Worm (Caenorhabditis elegans): ENCODE data around the gene trmt-10C.2.

The trmt-10C.2 gene

DNA sequence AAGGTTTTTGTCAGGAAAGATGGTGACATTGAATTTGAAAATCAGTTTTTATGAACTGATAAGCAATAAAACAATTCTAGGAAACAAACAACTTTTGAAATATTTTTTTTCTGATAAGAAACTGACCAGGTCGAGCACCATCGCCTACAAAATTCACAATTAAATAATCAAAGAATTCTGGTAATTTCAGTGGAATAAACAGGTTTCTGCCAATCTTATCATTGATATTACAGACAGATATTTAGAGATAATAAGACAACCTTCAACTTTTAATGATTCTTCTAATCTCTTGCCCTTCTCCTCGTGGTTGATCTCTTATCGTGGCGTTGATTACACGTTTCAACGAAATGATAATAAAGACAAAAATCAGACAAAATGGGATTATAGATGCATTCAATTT, 50.3 kb downstream of the trmt-10C.2 start (continued):
- no peak for TF ChIP-seq mes-2 (tag; optimal IDR thresholded peaks at IDR 0.05; ENCODE audit: poor library complexity, severe bottlenecking)
- TF ChIP-seq ceh-62 (tag; optimal IDR thresholded peaks at IDR 0.05) = no peak
- no peak for TF ChIP-seq hif-1 (tag; optimal IDR thresholded peaks at IDR 0.05)
- TF ChIP-seq nhr-6 (tag; optimal IDR thresholded peaks at IDR 0.05) = no peak
- TF ChIP-seq F49E8.2 (tag; optimal IDR thresholded peaks at IDR 0.05; ENCODE audit: borderline replicate concordance) = no peak
- no peak for TF ChIP-seq unc-39 (tag; optimal IDR thresholded peaks at IDR 0.05)
- TF ChIP-seq T26A8.4 (GFP tag; IDR thresholded peaks at IDR 0.05) = no peak
- no peak; the same call in none of the 2 replicates for TF ChIP-seq php-3 (GFP tag; IDR thresholded peaks at IDR 0.05)
- TF ChIP-seq nhr-10 (tag; optimal IDR thresholded peaks at IDR 0.05) = no peak
- TF ChIP-seq dve-1 (tag; optimal IDR thresholded peaks at IDR 0.05; ENCODE audit: insufficient read depth) = peak; percentile 78
- TF ChIP-seq nhr-41 (GFP tag; IDR thresholded peaks at IDR 0.05) = no peak
- TF ChIP-seq ceh-32 (tag; optimal IDR thresholded peaks at IDR 0.05; ENCODE audit: poor library complexity) = no peak
- peak; percentile 87 for TF ChIP-seq hlh-11 (tag; optimal IDR thresholded peaks at IDR 0.05)
- no peak for TF ChIP-seq ztf-11 (tag; optimal IDR thresholded peaks at IDR 0.05)
- no peak for TF ChIP-seq sdz-12 (GFP tag; optimal IDR thresholded peaks at IDR 0.05)
- no peak for TF ChIP-seq spr-3 (GFP tag; optimal IDR thresholded peaks at IDR 0.05)
- peak; percentile 20 for TF ChIP-seq cey-2 (tag; optimal IDR thresholded peaks at IDR 0.05; ENCODE audit: borderline replicate concordance, insufficient read depth)
- TF ChIP-seq Y5F2A.4 (GFP tag; optimal IDR thresholded peaks at IDR 0.05) = no peak
- TF ChIP-seq R02D3.7 (tag; optimal IDR thresholded peaks at IDR 0.05) = no peak
- peak; percentile 86 for TF ChIP-seq dmd-6 (GFP tag; IDR thresholded peaks at IDR 0.05)
- no peak for TF ChIP-seq nhr-42 (GFP tag; IDR thresholded peaks at IDR 0.05)
- TF ChIP-seq tra-1 (GFP tag; IDR thresholded peaks at IDR 0.05) = no peak
- TF ChIP-seq madf-5 (GFP tag; IDR thresholded peaks at IDR 0.05) = no peak
- TF ChIP-seq nhr-48 (tag; optimal IDR thresholded peaks at IDR 0.05) = peak; percentile 76
- TF ChIP-seq nhr-28 (tag; optimal IDR thresholded peaks at IDR 0.05) = peak; percentile 59
- TF ChIP-seq zip-11 (GFP tag; IDR thresholded peaks at IDR 0.05) = no peak
- no peak for TF ChIP-seq lin-13 (GFP tag; optimal IDR thresholded peaks at IDR 0.05)
- no peak for TF ChIP-seq ZK337.2 (GFP tag; IDR thresholded peaks at IDR 0.05)
- TF ChIP-seq ceh-28 (tag; optimal IDR thresholded peaks at IDR 0.05) = no peak
- TF ChIP-seq ama-1 (optimal IDR thresholded peaks at IDR 0.05) = no peak
- peak; percentile 80 for TF ChIP-seq nhr-102 (tag; optimal IDR thresholded peaks at IDR 0.05)
- TF ChIP-seq unc-62 (GFP tag; optimal IDR thresholded peaks at IDR 0.05 in 1 of 2) = peak in 1 of 2 experiments; percentile 72
- TF ChIP-seq unc-62 (tag; optimal IDR thresholded peaks at IDR 0.05) = no peak
- no peak for TF ChIP-seq snpc-4 (tag; optimal IDR thresholded peaks at IDR 0.05)
- TF ChIP-seq mxl-3 (GFP tag; optimal IDR thresholded peaks at IDR 0.05) = peak; percentile 88
- TF ChIP-seq dmd-8 (GFP tag; IDR thresholded peaks at IDR 0.05) = no peak
- TF ChIP-seq lsy-2 (tag; optimal IDR thresholded peaks at IDR 0.05) = peak in 1 of 2 experiments; percentile 33
- TF ChIP-seq zfp-3 (GFP tag; conservative IDR thresholded peaks at IDR 0.05) = no peak
- TF ChIP-seq duxl-1 (tag; optimal IDR thresholded peaks at IDR 0.05; ENCODE audit: poor library complexity) = no peak
- TF ChIP-seq lin-29 (GFP tag; IDR thresholded peaks at IDR 0.05) = no peak
- TF ChIP-seq mdt-29 (GFP tag; IDR thresholded peaks at IDR 0.05) = no peak
- TF ChIP-seq snpc-1.2 (GFP tag; IDR thresholded peaks at IDR 0.05) = no peak
- TF ChIP-seq aly-2 (tag; optimal IDR thresholded peaks at IDR 0.05) = no peak
- peak; percentile 76 for TF ChIP-seq lin-1 (GFP tag; IDR thresholded peaks at IDR 0.05)
- TF ChIP-seq ces-1 (GFP tag; optimal IDR thresholded peaks at IDR 0.05) = no peak
- no peak for TF ChIP-seq ceh-82 (tag; optimal IDR thresholded peaks at IDR 0.05)
- TF ChIP-seq skn-1 (tag; optimal IDR thresholded peaks at IDR 0.05) = no peak
- peak; percentile 6 for TF ChIP-seq hlh-30 (tag; optimal IDR thresholded peaks at IDR 0.05; ENCODE audit: insufficient read depth)
- no peak for TF ChIP-seq F44E2.7 (GFP tag; IDR thresholded peaks at IDR 0.05)
- no peak for TF ChIP-seq attf-4 (tag; optimal IDR thresholded peaks at IDR 0.05)
- TF ChIP-seq daf-16 (GFP tag; optimal IDR thresholded peaks at IDR 0.05) = peak in 1 of 2 experiments; percentile 57
- TF ChIP-seq daf-16 (tag; optimal IDR thresholded peaks at IDR 0.05) = peak; percentile 95

All from whole organism, L4 larva.